Worm (Caenorhabditis elegans): ENCODE results near the gene C43H6.6.

C43H6.6 gene

ce11 chrX:2364703-2365299, 30.3 kb upstream of the C43H6.6 start (continued):
- TF ChIP-seq Y48G9A.11 (GFP tag; IDR thresholded peaks at IDR 0.05) (no peak), unc-39 (tag; optimal IDR thresholded peaks at IDR 0.05) (no peak), duxl-1 (tag; optimal IDR thresholded peaks at IDR 0.05; ENCODE audit: poor library complexity) (peak; percentile 98), snpc-4 (tag; optimal IDR thresholded peaks at IDR 0.05) (no peak), madf-5 (GFP tag; IDR thresholded peaks at IDR 0.05) (no peak), ceh-82 (tag; optimal IDR thresholded peaks at IDR 0.05) (peak; percentile 52), lin-38 (GFP tag; IDR thresholded peaks at IDR 0.05) (peak; percentile 74), F37D6.2 (tag; optimal IDR thresholded peaks at IDR 0.05) (peak; percentile 94), aha-1 (tag) (peak; percentile 27), dve-1 (tag; optimal IDR thresholded peaks at IDR 0.05; ENCODE audit: insufficient read depth) (peak; percentile 97), ceh-44 (GFP tag; IDR thresholded peaks at IDR 0.05) (no peak), ztf-11 (tag; optimal IDR thresholded peaks at IDR 0.05) (peak; percentile 4), dmd-6 (GFP tag; IDR thresholded peaks at IDR 0.05) (peak; percentile 85), egl-27 (tag; optimal IDR thresholded peaks at IDR 0.05) (no peak), nhr-11 (tag; optimal IDR thresholded peaks at IDR 0.05) (peak; percentile 70), nhr-237 (tag; optimal IDR thresholded peaks at IDR 0.05) (peak; percentile 75), mxl-3 (GFP tag; optimal IDR thresholded peaks at IDR 0.05) (peak; percentile 30), pha-4 (GFP tag; IDR thresholded peaks at IDR 0.05) (peak; percentile 80), pha-4 (tag; optimal IDR thresholded peaks at IDR 0.05) (no peak), vab-7 (GFP tag; IDR thresholded peaks at IDR 0.05) (peak; percentile 83), Y5F2A.4 (GFP tag; optimal IDR thresholded peaks at IDR 0.05) (no peak), lir-3 (tag; optimal IDR thresholded peaks at IDR 0.05) (peak; percentile 67), nhr-77 (tag; optimal IDR thresholded peaks at IDR 0.05) (peak; percentile 99), nhr-42 (GFP tag; IDR thresholded peaks at IDR 0.05) (peak; percentile 95), madf-9 (GFP tag; conservative IDR thresholded peaks at IDR 0.05) (peak; percentile 87), lin-39 (tag; optimal IDR thresholded peaks at IDR 0.05) (no peak), lin-1 (GFP tag; IDR thresholded peaks at IDR 0.05) (peak; percentile 70; the same call in 1 of the 2 replicates), spr-3 (GFP tag; optimal IDR thresholded peaks at IDR 0.05) (peak; percentile 68), nhr-102 (tag; optimal IDR thresholded peaks at IDR 0.05) (peak; percentile 98), zfp-3 (GFP tag; conservative IDR thresholded peaks at IDR 0.05) (peak; percentile 84), attf-4 (tag; optimal IDR thresholded peaks at IDR 0.05) (no peak), ztf-7 (tag; optimal IDR thresholded peaks at IDR 0.05) (peak; percentile 94), dmd-9 (GFP tag; IDR thresholded peaks at IDR 0.05) (peak; percentile 68; the same call in 1 of the 2 replicates), mes-2 (tag; optimal IDR thresholded peaks at IDR 0.05; ENCODE audit: poor library complexity, severe bottlenecking) (peak; percentile 88), T20F7.1 (GFP tag; optimal IDR thresholded peaks at IDR 0.05) (peak; percentile 89), ceh-62 (tag; optimal IDR thresholded peaks at IDR 0.05) (no peak), lim-7 (GFP tag; IDR thresholded peaks at IDR 0.05) (no peak), nhr-48 (tag; optimal IDR thresholded peaks at IDR 0.05) (peak; percentile 91), F49E8.2 (tag; optimal IDR thresholded peaks at IDR 0.05; ENCODE audit: borderline replicate concordance) (no peak), R02D3.7 (tag; optimal IDR thresholded peaks at IDR 0.05) (no peak), mep-1 (tag; optimal IDR thresholded peaks at IDR 0.05) (peak; percentile 99), jun-1 (tag; optimal IDR thresholded peaks at IDR 0.05) (peak; percentile 94), hlh-30 (tag; optimal IDR thresholded peaks at IDR 0.05; ENCODE audit: insufficient read depth) (peak; percentile 91), zag-1 (tag; optimal IDR thresholded peaks at IDR 0.05) (peak; percentile 74), tag-97 (GFP tag; IDR thresholded peaks at IDR 0.05) (0 out of 2 replicates have a peak, but pooled peaks have one; percentile 10), tra-1 (GFP tag; IDR thresholded peaks at IDR 0.05) (peak; percentile 56; the same call in 1 of the 2 replicates), mdl-1 (tag; optimal IDR thresholded peaks at IDR 0.05) (peak; percentile 84), daf-16 (GFP tag; optimal IDR thresholded peaks at IDR 0.05) (peak; percentile 80 to 94), daf-16 (tag; optimal IDR thresholded peaks at IDR 0.05) (peak; percentile 90), nhr-111 (GFP tag; optimal IDR thresholded peaks at IDR 0.05) (no peak), T26A8.4 (GFP tag; IDR thresholded peaks at IDR 0.05) (peak; percentile 97)

Data from whole organism, L4 larva.